Worm (Caenorhabditis elegans): ENCODE data around the gene T20G5.13.
A peak's percentile ranks its signal among the peaks of the same experiment; 100 is the strongest.

Gene T20G5.13

DNA sequence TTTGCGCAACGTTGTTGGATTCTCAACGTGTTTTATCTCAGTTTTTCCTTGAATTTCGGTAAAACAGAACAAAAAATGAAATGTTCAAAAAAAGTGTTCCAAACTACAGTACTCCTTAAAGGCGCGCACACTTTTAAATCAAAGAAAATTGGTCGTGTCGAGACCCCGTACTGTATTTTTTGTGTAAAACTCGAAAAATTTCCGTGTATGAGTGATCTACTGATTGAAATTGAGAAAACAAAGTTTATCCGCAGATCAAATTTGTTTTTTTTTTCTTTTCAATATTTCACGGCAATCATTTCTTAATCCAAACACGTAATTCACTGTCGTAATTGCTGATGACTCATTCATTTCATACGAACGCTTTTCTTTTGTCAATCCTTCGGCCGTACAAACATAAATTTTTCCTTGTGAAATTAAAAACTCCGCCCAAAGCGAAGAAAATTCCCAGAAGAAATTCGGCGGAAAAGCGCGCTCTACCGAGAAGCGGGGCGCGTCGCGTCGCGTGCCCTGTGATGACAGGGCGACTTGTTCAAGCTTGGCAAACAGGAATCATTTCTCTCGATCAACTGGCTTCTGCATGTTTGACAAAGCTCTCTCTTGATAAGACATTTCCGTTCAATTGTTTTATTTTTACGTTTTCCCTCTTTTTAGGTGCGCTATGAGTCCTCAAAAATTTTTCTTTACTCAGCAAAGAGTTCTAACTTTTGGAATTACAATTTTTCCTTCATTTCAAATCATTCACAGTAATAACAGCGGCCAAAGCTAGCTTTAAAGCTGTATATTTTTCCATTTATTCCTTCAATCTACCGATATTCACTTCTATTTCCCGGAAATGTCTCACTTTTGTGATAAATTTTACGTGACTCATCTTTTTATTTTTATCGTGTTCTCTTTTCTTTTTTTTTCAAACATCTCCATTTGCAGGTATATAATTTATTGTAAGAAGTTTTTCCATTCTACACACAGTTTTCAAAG is 2.0 kb upstream of the T20G5.13 start, which contains the start of gene chc-1 (continued):
- TF ChIP-seq jun-1 (tag; optimal IDR thresholded peaks at IDR 0.05) (no peak), efl-3 (GFP tag; optimal IDR thresholded peaks at IDR 0.05) (no peak), nhr-90 (tag; optimal IDR thresholded peaks at IDR 0.05; ENCODE audit: poor library complexity) (no peak), snu-23 (GFP tag; optimal IDR thresholded peaks at IDR 0.05) (no peak), nhr-76 (tag; optimal IDR thresholded peaks at IDR 0.05) (no peak), F16B12.6 (tag; optimal IDR thresholded peaks at IDR 0.05) (no peak), nhr-237 (tag; optimal IDR thresholded peaks at IDR 0.05) (no peak), isw-1 (GFP tag; IDR thresholded peaks at IDR 0.05) (no peak), tlp-1 (tag; optimal IDR thresholded peaks at IDR 0.05) (no peak), unc-86 (tag; optimal IDR thresholded peaks at IDR 0.05) (no peak)

ce11 chrIII:10202391-10202790 is 1.3 kb upstream of the T20G5.13 start:
- TF ChIP-seq skn-1 (tag; optimal IDR thresholded peaks at IDR 0.05) (peak; percentile 50), alr-1 (tag; optimal IDR thresholded peaks at IDR 0.05; ENCODE audit: borderline replicate concordance) (no peak), jun-1 (tag; optimal IDR thresholded peaks at IDR 0.05) (no peak), C16A3.4 (tag; optimal IDR thresholded peaks at IDR 0.05) (no peak), nhr-76 (tag; optimal IDR thresholded peaks at IDR 0.05) (no peak), zip-4 (GFP tag; optimal IDR thresholded peaks at IDR 0.05) (peak; percentile 90), fkh-4 (tag; optimal IDR thresholded peaks at IDR 0.05; ENCODE audit: borderline replicate concordance) (no peak), grh-1 (GFP tag; IDR thresholded peaks at IDR 0.05) (no peak), snu-23 (GFP tag; optimal IDR thresholded peaks at IDR 0.05) (no peak), C04F5.9 (tag; optimal IDR thresholded peaks at IDR 0.05) (no peak), fkh-10 (GFP tag; optimal IDR thresholded peaks at IDR 0.05) (no peak), tlp-1 (tag; optimal IDR thresholded peaks at IDR 0.05) (no peak), pag-3 (tag; optimal IDR thresholded peaks at IDR 0.05; ENCODE audit: borderline replicate concordance, insufficient read depth) (no peak), lin-35 (GFP tag; optimal IDR thresholded peaks at IDR 0.05) (no peak), fos-1 (tag; optimal IDR thresholded peaks at IDR 0.05) (no peak), elt-2 (tag; optimal IDR thresholded peaks at IDR 0.05) (no peak), efl-1 (optimal IDR thresholded peaks at IDR 0.05) (no peak), efl-1 (GFP tag; optimal IDR thresholded peaks at IDR 0.05 in 1 of 2) (peak in 1 of 2 experiments; percentile 6)

ce11 chrIII:10199052-10199451 is 2.1 kb downstream of the T20G5.13 start, which contains the start of gene T20G5.8:
TSS of gene T20G5.8 (plus strand) at chrIII:10199352.
- TF ChIP-seq rnt-1 (tag; optimal IDR thresholded peaks at IDR 0.05) (no peak), snpc-4 (tag; optimal IDR thresholded peaks at IDR 0.05) (no peak), nhr-77 (tag; optimal IDR thresholded peaks at IDR 0.05) (no peak), ceh-8 (GFP tag; optimal IDR thresholded peaks at IDR 0.05) (no peak), zag-1 (tag; optimal IDR thresholded peaks at IDR 0.05) (no peak), efl-1 (optimal IDR thresholded peaks at IDR 0.05) (no peak), efl-1 (GFP tag; optimal IDR thresholded peaks at IDR 0.05 in 1 of 2) (no peak), F16B12.6 (tag; optimal IDR thresholded peaks at IDR 0.05) (no peak), pag-3 (tag; optimal IDR thresholded peaks at IDR 0.05; ENCODE audit: borderline replicate concordance, insufficient read depth) (no peak), lir-3 (tag; optimal IDR thresholded peaks at IDR 0.05; ENCODE audit: poor library complexity) (no peak), pax-3 (tag; optimal IDR thresholded peaks at IDR 0.05) (no peak), hpl-2 (GFP tag; optimal IDR thresholded peaks at IDR 0.05) (no peak), unc-62 (GFP tag; optimal IDR thresholded peaks at IDR 0.05) (no peak), fkh-8 (tag; optimal IDR thresholded peaks at IDR 0.05) (no peak), nhr-12 (tag; optimal IDR thresholded peaks at IDR 0.05) (no peak), alr-1 (tag; optimal IDR thresholded peaks at IDR 0.05; ENCODE audit: borderline replicate concordance) (no peak), Y116A8C.19 (tag; optimal IDR thresholded peaks at IDR 0.05; ENCODE audit: borderline replicate concordance) (no peak), nhr-84 (tag; optimal IDR thresholded peaks at IDR 0.05) (no peak), unc-98 (GFP tag; IDR thresholded peaks at IDR 0.05) (no peak)

Measured in whole organism, L1 larva.